Worm (Caenorhabditis elegans) whole organism, L4/young adult: ENCODE data around the gene gck-1.

Source experiments
- W03F9.2 ChIP-seq: fragments of 150-350 bp; optimal IDR thresholded peaks from 2 replicates; lab custom pipeline; 2014; ENCODE audit warnings: missing biosample characterization, missing genetic modification characterization
- dao-5 ChIP-seq: sonication (generic microtip); optimal IDR thresholded peaks from 2 replicates; lab custom pipeline; 2016; ENCODE audit warnings: missing genotype, missing genetic modification characterization, moderate library complexity, missing compliant biosample characterization
- him-1 ChIP-seq: sonication (generic microtip); optimal IDR thresholded peaks from 2 replicates; lab custom pipeline; 2016; ENCODE audit warnings: missing genotype, missing genetic modification reagents, missing genetic modification characterization, missing compliant biosample characterization

DNA sequence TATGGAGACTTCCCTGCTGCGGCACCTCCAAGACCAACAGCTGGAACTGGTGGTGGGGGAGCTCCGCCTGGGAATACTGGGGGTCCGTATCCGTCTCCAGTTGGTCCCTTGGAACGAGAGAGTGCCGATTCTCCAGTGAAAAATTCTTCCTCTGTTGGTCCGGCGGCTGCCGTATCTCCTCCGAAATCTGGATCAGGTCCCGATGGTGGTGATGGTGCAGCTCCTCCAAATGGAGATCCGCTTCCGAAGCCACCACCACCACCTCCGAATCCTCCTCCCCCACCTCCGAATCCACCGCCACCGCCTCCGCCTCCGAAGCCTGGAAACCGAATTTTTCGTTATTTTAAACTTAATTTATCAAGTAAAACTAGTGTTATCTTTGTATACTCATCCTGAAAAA lies 7.2 kb upstream of the gck-1 start:
- no peak for TF ChIP-seq dao-5 (tag; lab: Kevin White, UChicago)
- TF ChIP-seq W03F9.2 (tag; lab: Kevin White, UChicago): no peak
- TF ChIP-seq him-1 (tag; lab: Kevin White, UChicago): no peak
